Fruit fly (Drosophila melanogaster): Measurements from ENCODE around the gene CG13085.

Gene CG13085

DNA sequence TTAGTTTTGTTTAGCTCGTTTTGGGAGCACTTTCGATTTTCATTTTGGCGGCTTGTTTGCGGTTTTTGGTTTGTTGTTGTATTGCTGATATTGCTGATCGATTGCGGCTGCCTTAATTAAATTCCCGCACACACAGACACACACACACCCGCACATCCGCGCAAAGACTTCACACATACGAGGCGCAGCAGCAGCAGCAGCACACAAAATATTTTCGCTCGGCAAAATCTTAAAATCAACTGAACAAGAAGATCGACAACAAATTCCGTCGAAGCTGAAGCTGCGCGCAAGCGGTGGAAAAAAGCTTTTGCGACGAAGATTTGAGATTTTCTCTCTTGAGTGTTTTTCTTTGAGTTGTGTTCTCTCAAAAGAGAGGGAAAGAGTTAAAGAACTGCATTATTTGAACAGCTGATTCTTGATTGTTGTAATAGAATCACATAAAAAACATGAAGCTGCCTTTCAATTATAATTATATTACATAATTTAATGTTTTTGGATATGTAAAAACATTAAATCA lies 9.6 kb upstream of the CG13085 start:
- TF ChIP-seq spab (GFP tag; optimal IDR thresholded peaks at IDR 0.05) (no peak), Eip75B (GFP tag; optimal IDR thresholded peaks at IDR 0.05) (no peak), CG10669 (GFP tag; optimal IDR thresholded peaks at IDR 0.05) (no peak), Ets96B (tag; optimal IDR thresholded peaks at IDR 0.05) (no peak), svp (GFP tag) (peak; percentile 33), CG32006 (GFP tag; optimal IDR thresholded peaks at IDR 0.05) (no peak), net (GFP tag; optimal IDR thresholded peaks at IDR 0.05) (no peak), Blimp-1 (GFP tag; optimal IDR thresholded peaks at IDR 0.05) (peak; percentile 32), Smox (GFP tag; optimal IDR thresholded peaks at IDR 0.05) (no peak), CG10631 (GFP tag; optimal IDR thresholded peaks at IDR 0.05) (no peak), dsx (GFP tag; optimal IDR thresholded peaks at IDR 0.05; ENCODE audit: poor library complexity, severe bottlenecking) (peak; percentile 36), topi (GFP tag; optimal IDR thresholded peaks at IDR 0.05) (no peak), fd85E (GFP tag; optimal IDR thresholded peaks at IDR 0.05) (no peak), ss (GFP tag; optimal IDR thresholded peaks at IDR 0.05) (peak in 1 of 2 experiments; percentile 11), fd59A (GFP tag; optimal IDR thresholded peaks at IDR 0.05) (no peak), CG6854 (GFP tag; optimal IDR thresholded peaks at IDR 0.05) (no peak), CG9139 (GFP tag; optimal IDR thresholded peaks at IDR 0.05) (no peak), CG31627 (GFP tag; optimal IDR thresholded peaks at IDR 0.05) (no peak), Sox14 (GFP tag; optimal IDR thresholded peaks at IDR 0.05) (no peak), dac (GFP tag; optimal IDR thresholded peaks at IDR 0.05) (no peak), Gug (GFP tag; IDR thresholded peaks at IDR 0.05) (no peak), Lpt (GFP tag; optimal IDR thresholded peaks at IDR 0.05) (no peak), Sox102F (GFP tag; optimal IDR thresholded peaks at IDR 0.05) (no peak), CG8119 (GFP tag; IDR thresholded peaks at IDR 0.05) (no peak)

DNA sequence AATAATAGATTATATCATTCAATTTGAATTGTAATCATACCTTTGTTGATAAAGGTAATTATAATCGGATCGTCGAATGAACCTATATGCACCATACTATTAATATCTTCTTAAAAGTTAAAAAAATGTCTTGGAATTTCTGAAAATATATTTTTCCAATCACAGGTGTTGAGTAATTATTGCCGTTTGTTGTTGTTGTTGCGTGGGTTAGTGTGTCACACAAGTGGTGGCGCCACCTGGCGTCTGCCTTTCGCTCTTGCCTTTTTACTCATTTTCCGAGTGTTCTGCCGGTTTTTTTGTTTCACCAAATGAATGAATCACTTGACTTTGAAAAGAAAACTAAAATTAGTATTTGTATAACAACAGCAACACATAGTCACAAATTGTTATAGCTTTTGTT lies 8.7 kb upstream of the CG13085 start:
- TF ChIP-seq salr (GFP tag; optimal IDR thresholded peaks at IDR 0.05) (no peak), CG6163 (GFP tag; IDR thresholded peaks at IDR 0.05) (no peak), CG8319 (GFP tag; optimal IDR thresholded peaks at IDR 0.05) (no peak), Hr38 (GFP tag; optimal IDR thresholded peaks at IDR 0.05) (no peak), CG11902 (GFP tag; optimal IDR thresholded peaks at IDR 0.05) (no peak), Met (GFP tag; optimal IDR thresholded peaks at IDR 0.05) (no peak), Lpt (GFP tag; optimal IDR thresholded peaks at IDR 0.05) (no peak), net (GFP tag; optimal IDR thresholded peaks at IDR 0.05) (no peak)

DNA sequence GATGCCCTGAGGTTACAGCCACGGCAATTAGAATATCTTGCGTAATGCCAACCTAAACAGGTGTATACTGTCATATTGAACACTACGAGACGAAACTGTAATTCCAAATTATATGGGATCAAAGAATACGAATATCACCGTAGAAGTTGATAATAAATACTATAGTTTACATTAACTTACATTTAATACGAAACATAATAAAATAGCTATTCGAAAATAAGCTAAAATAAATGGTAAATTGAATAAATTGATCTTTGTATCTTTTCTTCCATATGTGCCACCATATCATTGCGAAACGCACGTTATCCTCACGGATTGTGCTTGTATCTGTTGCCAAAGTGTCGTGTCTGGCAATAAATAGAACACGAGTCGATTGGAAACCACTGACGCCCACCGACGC lies 8.0 kb upstream of the CG13085 start:
- no peak for TF ChIP-seq CG32006 (GFP tag; optimal IDR thresholded peaks at IDR 0.05)
- TF ChIP-seq Eip78C (GFP tag) = peak; percentile 17
- no peak for TF ChIP-seq Sox15 (GFP tag; optimal IDR thresholded peaks at IDR 0.05)
- TF ChIP-seq CG1621 (tag; optimal IDR thresholded peaks at IDR 0.05) = no peak
- 0 out of 2 replicates have a peak, but pooled peaks have one; percentile 31 for TF ChIP-seq CG15336 (GFP tag; IDR thresholded peaks at IDR 0.05)

DNA sequence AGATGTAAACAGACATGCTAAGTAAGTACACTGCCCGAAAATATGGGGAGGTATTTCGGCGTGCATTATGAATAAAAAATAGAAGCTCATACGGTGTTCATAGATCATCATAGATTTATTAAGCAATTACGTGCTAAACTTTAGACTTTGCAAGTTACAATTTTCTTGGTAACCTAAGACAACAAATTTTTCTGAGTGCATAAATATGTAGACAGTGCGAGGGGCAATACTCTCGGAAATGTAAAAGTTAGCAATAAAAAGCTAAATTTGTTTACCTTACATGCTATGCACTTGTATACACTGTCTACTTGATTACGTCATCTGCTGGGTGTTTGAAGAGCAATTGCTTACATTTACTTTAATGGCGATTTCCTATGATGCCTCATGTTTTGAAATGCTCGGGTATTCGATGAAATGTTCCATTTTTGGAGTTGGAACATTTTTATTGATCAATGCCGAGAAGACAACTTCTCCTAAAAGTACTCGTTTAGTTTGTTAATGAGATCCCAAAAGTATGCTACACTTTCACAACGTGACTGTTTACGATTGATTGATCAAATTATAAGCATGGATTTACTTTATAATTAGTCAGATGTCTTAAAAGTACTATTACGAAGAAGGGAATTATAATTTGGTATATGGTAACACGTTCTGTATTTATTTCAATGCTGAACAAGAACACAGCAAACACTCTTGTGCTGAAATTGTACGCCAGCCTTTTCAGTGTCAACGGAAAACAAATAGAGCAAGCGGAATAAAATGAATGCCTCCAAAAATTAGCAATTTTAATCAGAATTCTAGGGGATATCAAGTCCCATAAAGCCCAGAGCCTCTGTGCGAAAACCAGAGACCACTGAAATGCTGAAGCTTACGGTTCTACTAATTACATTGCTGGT lies 7.0 kb upstream of the CG13085 start, which contains the start of gene Lectin-galC1:
Gene Lectin-galC1 (plus strand): TSS at position 846 of the 896 bp plus-strand sequence.
- TF ChIP-seq net (GFP tag; optimal IDR thresholded peaks at IDR 0.05) (peak; percentile 75), CG9139 (GFP tag; optimal IDR thresholded peaks at IDR 0.05) (no peak), cyc (GFP tag; optimal IDR thresholded peaks at IDR 0.05) (no peak), CG31627 (GFP tag; optimal IDR thresholded peaks at IDR 0.05) (peak; percentile 36), CG6792 (GFP tag; optimal IDR thresholded peaks at IDR 0.05) (peak; percentile 12), CG8119 (GFP tag; IDR thresholded peaks at IDR 0.05) (peak; percentile 74; the same call in 2 of the 3 replicates), achi (GFP tag; optimal IDR thresholded peaks at IDR 0.05) (peak; percentile 72), CG6163 (GFP tag; IDR thresholded peaks at IDR 0.05) (peak; percentile 79), lz (GFP tag; optimal IDR thresholded peaks at IDR 0.05) (peak; percentile 30), Gug (GFP tag; IDR thresholded peaks at IDR 0.05) (peak; percentile 66), CG3919 (GFP tag; optimal IDR thresholded peaks at IDR 0.05) (peak; percentile 65), OdsH (GFP tag; optimal IDR thresholded peaks at IDR 0.05) (peak; percentile 78), Hr4 (GFP tag; optimal IDR thresholded peaks at IDR 0.05) (peak; percentile 80), esn (GFP tag; optimal IDR thresholded peaks at IDR 0.05) (peak; percentile 21), topi (GFP tag; optimal IDR thresholded peaks at IDR 0.05) (peak; percentile 4), CG6854 (GFP tag; optimal IDR thresholded peaks at IDR 0.05) (no peak), CG11294 (GFP tag; IDR thresholded peaks at IDR 0.05) (peak; percentile 84), Sox15 (GFP tag; optimal IDR thresholded peaks at IDR 0.05) (no peak), CG3032 (tag; optimal IDR thresholded peaks at IDR 0.05) (no peak), CG8319 (GFP tag; optimal IDR thresholded peaks at IDR 0.05) (no peak), CG15336 (GFP tag; IDR thresholded peaks at IDR 0.05) (peak; percentile 85), Smox (GFP tag; optimal IDR thresholded peaks at IDR 0.05) (no peak)
